Fruit fly (Drosophila melanogaster) whole organism, embryonic: ENCODE results near the gene Cpr62Bc.

Source experiments
- Atf-2 ChIP-seq: fragments of 200-800 bp; sonication (Bioruptor generic); optimal IDR thresholded peaks from 2 replicates; lab custom pipeline; 2016; ENCODE audit warnings: missing biosample characterization, missing genetic modification characterization
- Bgb ChIP-seq: fragments of 200-800 bp; sonication (Bioruptor generic); IDR thresholded peaks from 2 replicates; pipeline ENCODE4 v1.3.6; 2022; ENCODE audit warnings: missing biosample characterization, missing genetic modification characterization; ENCODE audit not compliant: partially characterized antibody
- CG10147 ChIP-seq: fragments of 200-800 bp; sonication (Bioruptor generic); optimal IDR thresholded peaks from 2 replicates; lab custom pipeline; 2019; ENCODE audit warnings: missing biosample characterization, mild to moderate bottlenecking, missing genetic modification characterization, moderate library complexity
- CG10274 ChIP-seq: fragments of 200-800 bp; sonication (Bioruptor generic); optimal IDR thresholded peaks from 3 replicates; lab custom pipeline; 2017; ENCODE audit warnings: missing biosample characterization, mild to moderate bottlenecking, missing genetic modification characterization
- CG10565 ChIP-seq: fragments of 200-800 bp; sonication (Bioruptor generic); optimal IDR thresholded peaks from 3 replicates; lab custom pipeline; 2016; ENCODE audit warnings: missing biosample characterization, mild to moderate bottlenecking, missing genetic modification characterization
- CG11723 ChIP-seq: fragments of 200-800 bp; sonication (Bioruptor generic); optimal IDR thresholded peaks from 2 replicates; lab custom pipeline; 2017; ENCODE audit warnings: missing biosample characterization, mild to moderate bottlenecking, missing genetic modification characterization
- CG12769 ChIP-seq: fragments of 200-800 bp; sonication (Bioruptor generic); optimal IDR thresholded peaks from 2 replicates; lab custom pipeline; 2019; ENCODE audit warnings: missing biosample characterization, mild to moderate bottlenecking, missing genetic modification characterization, moderate library complexity
- CG13894 ChIP-seq: fragments of 200-800 bp; sonication (Bioruptor generic); optimal IDR thresholded peaks from 3 replicates; lab custom pipeline; 2018; ENCODE audit warnings: missing biosample characterization, mild to moderate bottlenecking, missing genetic modification characterization, moderate library complexity
- CG1832 ChIP-seq: fragments of 200-800 bp; sonication (Bioruptor generic); optimal IDR thresholded peaks from 2 replicates; lab custom pipeline; 2017; ENCODE audit warnings: missing biosample characterization, mild to moderate bottlenecking, missing genetic modification characterization, inconsistent platforms
- CG2199 ChIP-seq: fragments of 200-800 bp; sonication (Bioruptor generic); IDR thresholded peaks from 3 replicates; pipeline ENCODE4 v1.3.6; 2022; ENCODE audit warnings: missing biosample characterization, missing genetic modification characterization
- CG30020 ChIP-seq: fragments of 200-800 bp; optimal IDR thresholded peaks from 2 replicates; lab custom pipeline; 2019; ENCODE audit warnings: missing biosample characterization, mild to moderate bottlenecking, missing genetic modification characterization, moderate library complexity
- CG31365 ChIP-seq: fragments of 200-800 bp; sonication (Bioruptor generic); optimal IDR thresholded peaks from 2 replicates; lab custom pipeline; 2018; ENCODE audit warnings: missing biosample characterization, mild to moderate bottlenecking, missing genetic modification characterization
- CG34224 ChIP-seq: fragments of 200-800 bp; sonication (Bioruptor generic); IDR thresholded peaks from 3 replicates; pipeline ENCODE4 v1.3.6; 2022; ENCODE audit warnings: missing biosample characterization, missing genetic modification characterization; ENCODE audit not compliant: partially characterized antibody
- CG4617 ChIP-seq: fragments of 200-800 bp; sonication (Bioruptor generic); optimal IDR thresholded peaks from 3 replicates; lab custom pipeline; 2016; ENCODE audit warnings: missing biosample characterization, missing genetic modification characterization, borderline replicate concordance
- CG6791 ChIP-seq: fragments of 200-800 bp; sonication (Bioruptor generic); IDR thresholded peaks from 3 replicates; pipeline ENCODE4 v1.3.6; 2022; ENCODE audit warnings: missing biosample characterization, missing genetic modification characterization; ENCODE audit not compliant: partially characterized antibody
- CG7357 ChIP-seq: fragments of 200-800 bp; sonication (Bioruptor generic); IDR thresholded peaks from 3 replicates; pipeline ENCODE4 v1.3.6; 2022; ENCODE audit warnings: missing biosample characterization, missing genetic modification characterization
- CG7928 ChIP-seq: fragments of 200-800 bp; sonication (Bioruptor generic); optimal IDR thresholded peaks from 2 replicates; lab custom pipeline; 2017; ENCODE audit warnings: missing biosample characterization, mild to moderate bottlenecking, missing genetic modification characterization
- CG8290 ChIP-seq, 3 experiments: fragments of 200-800 bp; sonication (Bioruptor generic); optimal IDR thresholded peaks; 2 replicates each; lab custom pipeline; 2016 to 2019; ENCODE audit warnings: missing biosample characterization in 3 of 3, missing genetic modification characterization in 3 of 3, mild to moderate bottlenecking in 2 of 3, moderate library complexity in 1 of 3
- CG9215 ChIP-seq: fragments of 200-800 bp; sonication (Bioruptor generic); IDR thresholded peaks from 2 replicates; pipeline ENCODE4 v1.3.6; 2022; ENCODE audit warnings: missing biosample characterization, missing genetic modification characterization
- CG9817 ChIP-seq: fragments of 200-800 bp; sonication (Bioruptor generic); optimal IDR thresholded peaks from 2 replicates; lab custom pipeline; 2018; ENCODE audit warnings: missing biosample characterization, mild to moderate bottlenecking, missing genetic modification characterization, moderate library complexity
- Dll ChIP-seq: fragments of 200-800 bp; sonication (Bioruptor generic); IDR thresholded peaks from 4 replicates; pipeline ENCODE4 v1.3.6; 2022; ENCODE audit warnings: missing biosample characterization, missing genetic modification characterization; ENCODE audit not compliant: partially characterized antibody
- HLHmδ ChIP-seq: fragments of 200-800 bp; sonication (Bioruptor generic); optimal IDR thresholded peaks from 2 replicates; lab custom pipeline; 2018; ENCODE audit warnings: missing biosample characterization, mild to moderate bottlenecking, missing genetic modification characterization, moderate library complexity
- Jarid2 ChIP-seq: fragments of 200-800 bp; sonication (Bioruptor generic); optimal IDR thresholded peaks from 3 replicates; lab custom pipeline; 2017; ENCODE audit warnings: mild to moderate bottlenecking, missing biosample characterization, missing genetic modification reagents, missing genetic modification characterization
- MTF-1 ChIP-seq: fragments of 200-800 bp; sonication (Bioruptor generic); optimal IDR thresholded peaks from 2 replicates; lab custom pipeline; 2018; ENCODE audit warnings: missing biosample characterization, mild to moderate bottlenecking, missing genetic modification characterization, borderline replicate concordance
- Sox100B ChIP-seq: fragments of 200-800 bp; sonication (Bioruptor generic); optimal IDR thresholded peaks from 3 replicates; lab custom pipeline; 2018; ENCODE audit warnings: missing biosample characterization, mild to moderate bottlenecking, missing genetic modification characterization
- Spps ChIP-seq: fragments of 200-800 bp; sonication (Bioruptor generic); optimal IDR thresholded peaks from 2 replicates; lab custom pipeline; 2018; ENCODE audit warnings: missing biosample characterization, mild to moderate bottlenecking, missing genetic modification characterization
- Tbp ChIP-seq: fragments of >200 bp; optimal IDR thresholded peaks from 2 replicates; lab custom pipeline; 2018; ENCODE audit warnings: missing biosample characterization, missing genetic modification characterization
- Trl ChIP-seq, 3 experiments: fragments of >200 bp in 2 of 3; fragments of 200-800 bp in 1 of 3; sonication (Bioruptor generic) in 1 of 3; optimal IDR thresholded peaks; 2 replicates in 1 of 3; 3 replicates in 2 of 3; lab custom pipeline; 2016 to 2017; ENCODE audit warnings: missing biosample characterization in 1 of 3, missing genetic modification characterization in 1 of 3
- Usf ChIP-seq: fragments of 200-800 bp; sonication (Bioruptor generic); optimal IDR thresholded peaks from 2 replicates; lab custom pipeline; 2017; ENCODE audit warnings: missing genotype, missing biosample characterization, missing genetic modification characterization
- ase ChIP-seq: fragments of 200-800 bp; sonication (Bioruptor generic); IDR thresholded peaks from 3 replicates; pipeline ENCODE4 v1.3.6; 2022; ENCODE audit warnings: missing biosample characterization, missing genetic modification characterization
- bbx ChIP-seq: fragments of 200-800 bp; sonication (Bioruptor generic); IDR thresholded peaks from 2 replicates; pipeline ENCODE4 v1.3.6; 2022; ENCODE audit warnings: missing biosample characterization, missing genetic modification characterization; ENCODE audit not compliant: partially characterized antibody
- cg ChIP-seq: fragments of 200-800 bp; sonication (Bioruptor generic); optimal IDR thresholded peaks from 3 replicates; lab custom pipeline; 2019; ENCODE audit warnings: missing biosample characterization, mild to moderate bottlenecking, missing genetic modification characterization, moderate library complexity
- chinmo ChIP-seq: fragments of 200-800 bp; sonication (Bioruptor generic); IDR thresholded peaks from 4 replicates; pipeline ENCODE4 v1.3.6; 2022; ENCODE audit warnings: missing biosample characterization, missing genetic modification characterization; ENCODE audit not compliant: partially characterized antibody
- fd3F ChIP-seq: fragments of 200-800 bp; sonication (Bioruptor generic); optimal IDR thresholded peaks from 2 replicates; lab custom pipeline; 2018; ENCODE audit warnings: missing biosample characterization, mild to moderate bottlenecking, missing genetic modification characterization, moderate library complexity
- kay ChIP-seq: fragments of 200-800 bp; sonication (Bioruptor generic); optimal IDR thresholded peaks from 2 replicates; lab custom pipeline; 2016; ENCODE audit warnings: missing biosample characterization, missing genetic modification characterization
- nom ChIP-seq: fragments of 200-800 bp; sonication (Bioruptor generic); optimal IDR thresholded peaks from 2 replicates; lab custom pipeline; 2017; ENCODE audit warnings: missing biosample characterization, missing genetic modification characterization, mild to moderate bottlenecking, moderate library complexity, missing genetic modification reagents
- oc ChIP-seq: fragments of 200-800 bp; sonication (Bioruptor generic); optimal IDR thresholded peaks from 2 replicates; lab custom pipeline; 2018; ENCODE audit warnings: missing biosample characterization, mild to moderate bottlenecking, missing genetic modification characterization, moderate library complexity
- otp ChIP-seq: fragments of 200-800 bp; sonication (Bioruptor generic); IDR thresholded peaks from 3 replicates; pipeline ENCODE4, ENCODE4 v1.3.6; 2022; ENCODE audit warnings: missing biosample characterization, missing genetic modification characterization
- pan ChIP-seq, 4 experiments: fragments of >200 bp in 3 of 4; fragments of 200-800 bp in 1 of 4; sonication (Bioruptor generic) in 1 of 4; optimal IDR thresholded peaks in 3 of 4; IDR thresholded peaks in 1 of 4; 2 replicates each; pipeline versions ENCODE4 v1.3.6 to Lab custom; 2017 to 2022; ENCODE audit warnings: missing biosample characterization in 2 of 4, missing genetic modification characterization in 2 of 4, mixed read lengths in 1 of 4
- pros ChIP-seq: fragments of 200-800 bp; sonication (Bioruptor generic); optimal IDR thresholded peaks from 3 replicates; lab custom pipeline; 2019; ENCODE audit warnings: missing biosample characterization, mild to moderate bottlenecking, missing genetic modification characterization, moderate library complexity
- pum ChIP-seq: fragments of 200-800 bp; sonication (Bioruptor generic); optimal IDR thresholded peaks from 2 replicates; lab custom pipeline; 2016; ENCODE audit warnings: missing biosample characterization, missing genetic modification characterization
- ranshi ChIP-seq: fragments of 200-800 bp; sonication (Bioruptor generic); IDR thresholded peaks from 2 replicates; pipeline ENCODE4 v1.3.6; 2022; ENCODE audit warnings: missing biosample characterization, missing genetic modification characterization
- sc ChIP-seq, 3 experiments: fragments of >200 bp in 2 of 3; fragments of 200-800 bp in 1 of 3; sonication (Bioruptor generic) in 1 of 3; optimal IDR thresholded peaks; 2 replicates in 2 of 3; 3 replicates in 1 of 3; lab custom pipeline; 2017; ENCODE audit warnings: mild to moderate bottlenecking in 1 of 3, missing biosample characterization in 1 of 3, missing genetic modification characterization in 1 of 3, missing genetic modification reagents in 1 of 3
- scrt ChIP-seq: fragments of 200-800 bp; sonication (Bioruptor generic); optimal IDR thresholded peaks from 2 replicates; lab custom pipeline; 2018; ENCODE audit warnings: missing biosample characterization, mild to moderate bottlenecking, missing genetic modification characterization, moderate library complexity
- sd ChIP-seq: fragments of 200-800 bp; sonication (Bioruptor generic); optimal IDR thresholded peaks from 3 replicates; lab custom pipeline; 2018; ENCODE audit warnings: missing biosample characterization, mild to moderate bottlenecking, missing genetic modification characterization, moderate library complexity
- vvl ChIP-seq: fragments of 200-800 bp; sonication (Bioruptor generic); IDR thresholded peaks from 2 replicates; pipeline ENCODE4 v1.3.6; 2022; ENCODE audit warnings: missing biosample characterization, missing genetic modification characterization
- zfh2 ChIP-seq: fragments of 200-800 bp; sonication (Bioruptor generic); optimal IDR thresholded peaks from 2 replicates; lab custom pipeline; 2016; ENCODE audit warnings: missing biosample characterization, missing genetic modification characterization

Gene Cpr62Bc

dm6 chr3L:1885436-1885835 is 43.6 kb upstream of the Cpr62Bc start, which contains the start of gene Tmhs (continued):
- no peak for TF ChIP-seq CG10565 (GFP tag; lab: Kevin White, UChicago)
- TF ChIP-seq pum (GFP tag; lab: Kevin White, UChicago): no peak
- TF ChIP-seq Bgb (GFP tag; lab: Robert Waterston, UW): no peak
- no peak for TF ChIP-seq Usf (GFP tag; lab: Kevin White, UChicago)
- TF ChIP-seq CG34224 (GFP tag; lab: Robert Waterston, UW): peak; percentile 33; the same call in 2 of the 3 replicates
- no peak for TF ChIP-seq Dll (GFP tag; lab: Robert Waterston, UW)
- TF ChIP-seq CG8290 (GFP tag; optimal IDR thresholded peaks at IDR 0.05; lab: Kevin White, UChicago): no peak
- TF ChIP-seq CG8290 (tag; optimal IDR thresholded peaks at IDR 0.05; lab: Kevin White, UChicago): peak in 1 of 2 experiments; percentile 20
- peak; percentile 71 for TF ChIP-seq HLHmδ
- TF ChIP-seq CG12769 (tag; lab: Kevin White, UChicago): peak; percentile 90
- peak; percentile 24 for TF ChIP-seq oc (tag; lab: Kevin White, UChicago)
- TF ChIP-seq pros (GFP tag; lab: Kevin White, UChicago): peak; percentile 94
- peak; percentile 8 for TF ChIP-seq CG1832 (GFP tag; lab: Kevin White, UChicago)
- TF ChIP-seq Trl (optimal IDR thresholded peaks at IDR 0.05; lab: Kevin White, UChicago): peak; percentile 59 to 91
- TF ChIP-seq Trl (GFP tag; optimal IDR thresholded peaks at IDR 0.05; lab: Kevin White, UChicago): no peak
- no peak for TF ChIP-seq Atf-2 (GFP tag; lab: Kevin White, UChicago)
- no peak for TF ChIP-seq CG11723 (GFP tag; lab: Kevin White, UChicago)
- no peak for TF ChIP-seq CG9215 (GFP tag; lab: Robert Waterston, UW)
- no peak for TF ChIP-seq CG9817 (tag; lab: Kevin White, UChicago)
- TF ChIP-seq Spps: no peak
- TF ChIP-seq sd (tag; lab: Kevin White, UChicago): peak; percentile 27
- peak; percentile 61; the same call in 1 of the 3 replicates for TF ChIP-seq CG2199 (GFP tag; lab: Robert Waterston, UW)
- no peak for TF ChIP-seq zfh2 (GFP tag; lab: Kevin White, UChicago)
- no peak for TF ChIP-seq sc (optimal IDR thresholded peaks at IDR 0.05; lab: Kevin White, UChicago)
- no peak for TF ChIP-seq sc (GFP tag; optimal IDR thresholded peaks at IDR 0.05; lab: Kevin White, UChicago)
- peak; percentile 68; the same call in 1 of the 4 replicates for TF ChIP-seq chinmo
- TF ChIP-seq CG7928 (GFP tag; lab: Kevin White, UChicago): no peak
- peak; percentile 10; the same call in 1 of the 3 replicates for TF ChIP-seq CG6791
- TF ChIP-seq Sox100B (GFP tag; lab: Kevin White, UChicago): no peak
- no peak for TF ChIP-seq ase (GFP tag; lab: Robert Waterston, UW)
- TF ChIP-seq CG30020: no peak
- TF ChIP-seq CG7357 (GFP tag; lab: Robert Waterston, UW): no peak
- TF ChIP-seq CG31365: peak; percentile 35
- peak; percentile 88 for TF ChIP-seq cg (GFP tag; lab: Kevin White, UChicago)
- peak; percentile 19 for TF ChIP-seq MTF-1 (GFP tag; lab: Kevin White, UChicago)
- TF ChIP-seq nom (GFP tag; lab: Kevin White, UChicago): peak; percentile 9
- TF ChIP-seq scrt (GFP tag; lab: Kevin White, UChicago): no peak
- TF ChIP-seq fd3F: no peak
- peak; percentile 28; the same call in 1 of the 3 replicates for TF ChIP-seq otp (GFP tag; lab: Robert Waterston, UW)
- 0 out of 2 replicates have a peak, but pooled peaks have one; percentile 18 for TF ChIP-seq ranshi
- no peak for TF ChIP-seq CG10147
- TF ChIP-seq CG4617: no peak
- no peak for TF ChIP-seq CG10274 (GFP tag; lab: Kevin White, UChicago)
- TF ChIP-seq kay (GFP tag; lab: Kevin White, UChicago): no peak
- no peak for TF ChIP-seq Tbp
- TF ChIP-seq bbx (GFP tag; lab: Robert Waterston, UW): peak; percentile 52
- peak; percentile 10 for TF ChIP-seq CG13894 (tag; lab: Kevin White, UChicago)
- no peak for TF ChIP-seq pan (optimal IDR thresholded peaks at IDR 0.05; lab: Kevin White, UChicago)
- TF ChIP-seq pan (GFP tag; optimal IDR thresholded peaks at IDR 0.05 in 1 of 2, IDR thresholded peaks at IDR 0.05 in 1 of 2): peak in 1 of 2 experiments; percentile 28
- peak; percentile 72 for TF ChIP-seq vvl (GFP tag; lab: Robert Waterston, UW)
- peak; percentile 74 for TF ChIP-seq Jarid2 (GFP tag; lab: Kevin White, UChicago)
